Fruit fly (Drosophila melanogaster): ENCODE measurements around the gene CG6299.

The CG6299 gene

DNA sequence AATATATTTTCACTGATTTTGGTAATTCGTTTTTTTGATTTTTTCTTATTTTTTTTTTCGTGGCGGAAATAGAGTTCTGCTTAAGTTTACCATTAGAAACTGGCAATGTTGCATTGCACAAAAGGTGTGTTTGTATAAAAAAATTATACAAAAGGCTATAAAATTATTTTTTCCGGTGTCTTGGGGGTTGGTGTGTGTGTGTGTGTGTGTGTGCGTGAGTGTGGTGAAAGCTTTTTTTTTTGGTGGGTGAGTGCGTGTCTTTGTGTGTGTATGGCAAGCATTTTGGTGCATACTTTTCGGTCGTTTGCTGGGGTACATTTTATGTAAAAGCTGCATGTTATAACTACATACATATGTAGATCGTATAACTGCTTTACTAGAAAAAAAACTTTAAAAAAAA is 48.9 kb downstream of the CG6299 start (continued):
- TF ChIP-seq CG30403 (GFP tag; optimal IDR thresholded peaks at IDR 0.05) = peak; percentile 31
- 0 out of 2 replicates have a peak, but pooled peaks have one; percentile 14 for TF ChIP-seq CG32767 (GFP tag; IDR thresholded peaks at IDR 0.05)
- 0 out of 3 replicates have a peak, but pooled peaks have one; percentile 24 for TF ChIP-seq H15 (GFP tag; IDR thresholded peaks at IDR 0.05)
- no peak for TF ChIP-seq Tbp (GFP tag; optimal IDR thresholded peaks at IDR 0.05)
- no peak for TF ChIP-seq CG4282 (GFP tag; optimal IDR thresholded peaks at IDR 0.05)
- TF ChIP-seq Ptx1 (GFP tag; IDR thresholded peaks at IDR 0.05) = no peak
- TF ChIP-seq dpn (GFP tag; optimal IDR thresholded peaks at IDR 0.05) = peak in 1 of 2 experiments; percentile 22
- no peak for TF ChIP-seq unc-4 (GFP tag; IDR thresholded peaks at IDR 0.05; ENCODE audit: partially characterized antibody)
- 0 out of 2 replicates have a peak, but pooled peaks have one; percentile 15 for TF ChIP-seq CG31224 (GFP tag; IDR thresholded peaks at IDR 0.05)
- TF ChIP-seq Mrtf (GFP tag; IDR thresholded peaks at IDR 0.05) = no peak
- no peak for TF ChIP-seq CG12744 (GFP tag; optimal IDR thresholded peaks at IDR 0.05)
- no peak for TF ChIP-seq Abd-B (GFP tag; optimal IDR thresholded peaks at IDR 0.05)
- TF ChIP-seq fru (optimal IDR thresholded peaks at IDR 0.05) = no peak
- TF ChIP-seq p53 (GFP tag; optimal IDR thresholded peaks at IDR 0.05) = no peak
- TF ChIP-seq CG8281 (tag; optimal IDR thresholded peaks at IDR 0.05) = no peak
- no peak for TF ChIP-seq disco-r (GFP tag; optimal IDR thresholded peaks at IDR 0.05)
- TF ChIP-seq CG7357 (GFP tag; IDR thresholded peaks at IDR 0.05) = no peak
- peak; percentile 10 for TF ChIP-seq CG12155 (GFP tag; optimal IDR thresholded peaks at IDR 0.05)
- TF ChIP-seq gro (GFP tag; optimal IDR thresholded peaks at IDR 0.05) = no peak
- no peak for TF ChIP-seq CG10959 (GFP tag; IDR thresholded peaks at IDR 0.05)
- TF ChIP-seq CG6654 (GFP tag; optimal IDR thresholded peaks at IDR 0.05) = no peak
- TF ChIP-seq CG10543 (GFP tag; optimal IDR thresholded peaks at IDR 0.05) = no peak
- no peak for TF ChIP-seq Rx (GFP tag; IDR thresholded peaks at IDR 0.05)
- peak; percentile 24 for TF ChIP-seq sqz (GFP tag; optimal IDR thresholded peaks at IDR 0.05)
- TF ChIP-seq run (tag; optimal IDR thresholded peaks at IDR 0.05) = no peak
- TF ChIP-seq eve (GFP tag; optimal IDR thresholded peaks at IDR 0.05) = no peak
- TF ChIP-seq nerfin-2 (GFP tag; IDR thresholded peaks at IDR 0.05; ENCODE audit: partially characterized antibody) = no peak
- TF ChIP-seq CG4707 (GFP tag; optimal IDR thresholded peaks at IDR 0.05) = no peak
- TF ChIP-seq CG14441 (GFP tag; IDR thresholded peaks at IDR 0.05) = no peak
- TF ChIP-seq tx (GFP tag; optimal IDR thresholded peaks at IDR 0.05) = no peak
- TF ChIP-seq Elba2 (GFP tag; optimal IDR thresholded peaks at IDR 0.05) = no peak
- no peak for TF ChIP-seq CG14014 (GFP tag; IDR thresholded peaks at IDR 0.05)
- TF ChIP-seq NC2α (GFP tag; optimal IDR thresholded peaks at IDR 0.05) = no peak
- no peak for TF ChIP-seq CG17829 (tag; optimal IDR thresholded peaks at IDR 0.05)
- peak; percentile 9 for TF ChIP-seq Hsf (GFP tag; optimal IDR thresholded peaks at IDR 0.05)
- no peak for TF ChIP-seq grn (GFP tag; optimal IDR thresholded peaks at IDR 0.05)
- TF ChIP-seq so (GFP tag; IDR thresholded peaks at IDR 0.05) = no peak
- TF ChIP-seq Optix (GFP tag; IDR thresholded peaks at IDR 0.05) = no peak
- TF ChIP-seq Rfx (GFP tag; IDR thresholded peaks at IDR 0.05) = peak; percentile 31; the same call in 1 of the 2 replicates
- TF ChIP-seq zen2 (GFP tag; IDR thresholded peaks at IDR 0.05; ENCODE audit: partially characterized antibody) = no peak
- peak; percentile 35; the same call in 1 of the 2 replicates for TF ChIP-seq vvl (GFP tag; IDR thresholded peaks at IDR 0.05)
- TF ChIP-seq vfl (GFP tag; optimal IDR thresholded peaks at IDR 0.05) = no peak
- TF ChIP-seq CG8359 (GFP tag; optimal IDR thresholded peaks at IDR 0.05; ENCODE audit: borderline replicate concordance) = no peak
- TF ChIP-seq slbo (GFP tag; IDR thresholded peaks at IDR 0.05) = peak; percentile 28; the same call in 1 of the 2 replicates
- no peak for TF ChIP-seq CG1529 (GFP tag; optimal IDR thresholded peaks at IDR 0.05)
- no peak for TF ChIP-seq eyg (GFP tag; optimal IDR thresholded peaks at IDR 0.05)
- no peak for TF ChIP-seq pnt (GFP tag; optimal IDR thresholded peaks at IDR 0.05)
- TF ChIP-seq CG12391 (tag; optimal IDR thresholded peaks at IDR 0.05) = no peak
- no peak for TF ChIP-seq Taf1 (GFP tag; IDR thresholded peaks at IDR 0.05)
- no peak for TF ChIP-seq CG11398 (GFP tag; optimal IDR thresholded peaks at IDR 0.05)
- no peak for TF ChIP-seq CG1792 (GFP tag; optimal IDR thresholded peaks at IDR 0.05)
- no peak for TF ChIP-seq dmrt11E (tag; optimal IDR thresholded peaks at IDR 0.05)
- no peak for TF ChIP-seq caup (GFP tag; optimal IDR thresholded peaks at IDR 0.05; ENCODE audit: severe bottlenecking)
